Worm (Caenorhabditis elegans) whole organism, L1 larva: ENCODE measurements around the gene eftu-2.

Experiments
- ama-1 ChIP-seq: fragments of 150-350 bp; optimal IDR thresholded peaks from 2 replicates; lab custom pipeline; 2014
- fos-1 ChIP-seq: fragments of 150-350 bp; optimal IDR thresholded peaks from 2 replicates; lab custom pipeline; 2014; ENCODE audit warnings: missing biosample characterization, missing genetic modification characterization
- isw-1 ChIP-seq: fragments of 200-800 bp; sonication (Bioruptor generic); IDR thresholded peaks from 2 replicates; pipeline ENCODE4 v1.3.6; 2022; ENCODE audit warnings: missing genetic modification characterization, missing compliant biosample characterization
- jun-1 ChIP-seq: fragments of 150-350 bp; optimal IDR thresholded peaks from 2 replicates; lab custom pipeline; 2014; ENCODE audit warnings: missing biosample characterization, missing genetic modification reagents, missing genetic modification characterization
- lin-14 ChIP-seq: fragments of 200-800 bp; sonication (Bioruptor generic); optimal IDR thresholded peaks from 2 replicates; lab custom pipeline; 2018; ENCODE audit warnings: mild to moderate bottlenecking, missing genetic modification characterization, moderate library complexity, missing compliant biosample characterization
- lin-15B ChIP-seq: fragments of 150-350 bp; sonication (generic microtip); optimal IDR thresholded peaks from 3 replicates; lab custom pipeline; 2014; ENCODE audit warnings: missing biosample characterization, missing genetic modification characterization
- mdl-1 ChIP-seq, 2 experiments: fragments of 150-350 bp; optimal IDR thresholded peaks; 2 replicates each; lab custom pipeline; 2014 to 2017; ENCODE audit warnings: missing biosample characterization in 2 of 2, missing genetic modification characterization in 2 of 2, inconsistent platforms in 1 of 2
- nhr-12 ChIP-seq: sonication (generic microtip); optimal IDR thresholded peaks from 2 replicates; lab custom pipeline; 2017; ENCODE audit warnings: missing biosample characterization, missing genetic modification characterization
- nhr-71 ChIP-seq: sonication (generic microtip); optimal IDR thresholded peaks from 2 replicates; lab custom pipeline; 2016; ENCODE audit warnings: mild to moderate bottlenecking, missing genetic modification characterization, moderate library complexity, missing compliant biosample characterization
- pqm-1 ChIP-seq: sonication (generic microtip); optimal IDR thresholded peaks from 3 replicates; lab custom pipeline; 2017; ENCODE audit warnings: missing biosample characterization, missing genetic modification characterization
- swsn-7 ChIP-seq: sonication (generic microtip); optimal IDR thresholded peaks from 2 replicates; lab custom pipeline; 2016; ENCODE audit warnings: missing genetic modification characterization, missing compliant biosample characterization

DNA sequence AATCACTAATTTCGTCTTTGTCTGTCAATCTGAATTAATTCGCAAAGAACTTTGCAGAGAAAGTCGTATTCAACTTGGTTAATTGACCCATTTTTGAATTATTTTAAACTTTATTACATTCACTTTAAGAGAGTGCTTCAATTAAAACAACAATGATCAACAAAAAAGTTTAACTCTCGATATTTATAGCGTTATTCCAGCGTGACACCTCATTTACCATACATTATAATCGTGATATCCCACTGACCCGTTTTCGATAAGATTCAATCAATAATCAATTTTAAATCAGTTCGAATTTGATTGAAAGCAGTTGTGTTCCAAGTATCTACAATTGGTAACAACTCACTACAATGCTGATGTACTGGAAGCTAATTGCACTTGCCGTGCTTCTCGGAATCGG, 47.4 kb downstream of the eftu-2 start, which contains the start of gene clc-10:
- TF ChIP-seq lin-14 (GFP tag; lab: Kevin White, UChicago) (no peak), fos-1 (tag; lab: Kevin White, UChicago) (no peak), pqm-1 (tag; lab: Kevin White, UChicago) (no peak), nhr-12 (tag; lab: Kevin White, UChicago) (no peak), ama-1 (no peak), isw-1 (GFP tag; lab: Robert Waterston, UW) (no peak), mdl-1 (tag; optimal IDR thresholded peaks at IDR 0.05; lab: Kevin White, UChicago) (no peak), jun-1 (tag; lab: Kevin White, UChicago) (no peak), lin-15B (tag; lab: Kevin White, UChicago) (no peak), nhr-71 (tag; lab: Kevin White, UChicago) (no peak), swsn-7 (tag; lab: Kevin White, UChicago) (no peak)
